Fruit fly (Drosophila melanogaster) whole organism, prepupa: ENCODE measurements around the gene CG10962.

ENCODE experiments used
- CG11902 ChIP-seq: fragments of 200-800 bp; sonication (Bioruptor generic); optimal IDR thresholded peaks from 3 replicates; lab custom pipeline; 2016; ENCODE audit warnings: missing biosample characterization, missing genetic modification characterization
- CG3919 ChIP-seq: fragments of 200-800 bp; sonication (Bioruptor generic); optimal IDR thresholded peaks from 3 replicates; lab custom pipeline; 2016; ENCODE audit warnings: missing biosample characterization, missing genetic modification characterization
- CG6854 ChIP-seq: fragments of 200-800 bp; sonication (Bioruptor generic); optimal IDR thresholded peaks from 2 replicates; lab custom pipeline; 2017; ENCODE audit warnings: missing biosample characterization, mild to moderate bottlenecking, missing genetic modification characterization
- CG8119 ChIP-seq: fragments of 200-800 bp; sonication (Bioruptor generic); IDR thresholded peaks from 3 replicates; pipeline ENCODE4 v1.3.6; 2022; ENCODE audit warnings: missing biosample characterization, missing genetic modification characterization
- Met ChIP-seq: fragments of 200-800 bp; sonication (Bioruptor generic); optimal IDR thresholded peaks from 3 replicates; lab custom pipeline; 2016; ENCODE audit warnings: missing biosample characterization, missing genetic modification characterization
- Smox ChIP-seq: fragments of 200-800 bp; sonication (Bioruptor generic); optimal IDR thresholded peaks from 3 replicates; lab custom pipeline; 2016; ENCODE audit warnings: missing biosample characterization, missing genetic modification characterization
- fd85E ChIP-seq: fragments of 200-800 bp; sonication (Bioruptor generic); optimal IDR thresholded peaks from 3 replicates; lab custom pipeline; 2016; ENCODE audit warnings: missing biosample characterization, missing genetic modification characterization

DNA sequence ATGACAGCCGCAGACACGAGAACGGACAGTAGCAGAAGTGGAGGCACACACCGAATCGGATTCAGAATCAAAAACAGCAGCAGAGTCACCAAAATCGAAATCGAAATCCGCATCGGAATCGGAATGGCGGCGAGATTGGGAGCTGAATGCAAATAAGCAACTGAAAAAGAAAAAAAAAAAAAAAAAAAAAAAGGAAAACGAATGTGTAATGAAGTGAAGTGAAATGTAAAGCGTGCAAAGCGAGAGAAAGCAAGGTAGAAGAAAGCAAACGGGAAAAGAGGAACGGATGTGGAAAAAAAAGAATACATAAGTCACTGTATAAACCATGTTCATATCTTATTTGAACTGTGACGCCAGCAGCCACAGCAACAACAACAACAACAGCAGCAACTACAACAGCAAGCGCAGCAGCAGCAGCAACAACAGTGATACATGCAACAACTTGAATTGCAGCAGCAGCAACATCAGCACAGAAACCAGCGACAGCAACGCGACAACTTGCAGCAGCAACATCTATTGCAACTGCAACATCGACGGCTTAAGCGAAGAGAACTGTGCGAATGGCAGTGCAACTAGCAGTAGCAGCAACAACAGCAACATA is 39.4 kb upstream of the CG10962 start:
- TF ChIP-seq fd85E (no peak), CG6854 (GFP tag; lab: Kevin White, UChicago) (no peak), CG8119 (no peak), CG11902 (GFP tag; lab: Kevin White, UChicago) (no peak), CG3919 (GFP tag; lab: Kevin White, UChicago) (peak; percentile 23), Smox (GFP tag; lab: Kevin White, UChicago) (no peak), Met (GFP tag; lab: Kevin White, UChicago) (no peak)
